Fruit fly (Drosophila melanogaster) whole organism, prepupa: Measurements from ENCODE around the gene CG33509.

Source experiments
- Blimp-1 ChIP-seq: fragments of 200-800 bp; sonication (Bioruptor generic); optimal IDR thresholded peaks from 3 replicates; lab custom pipeline; 2017; ENCODE audit warnings: missing biosample characterization, missing genetic modification characterization, mild to moderate bottlenecking, moderate library complexity, missing genetic modification reagents
- CG10631 ChIP-seq: fragments of 200-800 bp; sonication (Bioruptor generic); optimal IDR thresholded peaks from 2 replicates; lab custom pipeline; 2016; ENCODE audit warnings: missing biosample characterization, missing genetic modification characterization
- CG7368 ChIP-seq: fragments of 200-800 bp; sonication (Bioruptor generic); optimal IDR thresholded peaks from 3 replicates; lab custom pipeline; 2016; ENCODE audit warnings: missing biosample characterization, missing genetic modification characterization
- OdsH ChIP-seq: fragments of 200-800 bp; sonication (Bioruptor generic); optimal IDR thresholded peaks from 3 replicates; lab custom pipeline; 2016; ENCODE audit warnings: missing biosample characterization, missing genetic modification characterization
- Sox102F ChIP-seq: fragments of 200-800 bp; sonication (Bioruptor generic); optimal IDR thresholded peaks from 2 replicates; lab custom pipeline; 2016; ENCODE audit warnings: missing biosample characterization, mild to moderate bottlenecking, missing genetic modification characterization
- net ChIP-seq: fragments of 200-800 bp; sonication (Bioruptor generic); optimal IDR thresholded peaks from 3 replicates; lab custom pipeline; 2016; ENCODE audit warnings: missing biosample characterization, missing genetic modification characterization

DNA sequence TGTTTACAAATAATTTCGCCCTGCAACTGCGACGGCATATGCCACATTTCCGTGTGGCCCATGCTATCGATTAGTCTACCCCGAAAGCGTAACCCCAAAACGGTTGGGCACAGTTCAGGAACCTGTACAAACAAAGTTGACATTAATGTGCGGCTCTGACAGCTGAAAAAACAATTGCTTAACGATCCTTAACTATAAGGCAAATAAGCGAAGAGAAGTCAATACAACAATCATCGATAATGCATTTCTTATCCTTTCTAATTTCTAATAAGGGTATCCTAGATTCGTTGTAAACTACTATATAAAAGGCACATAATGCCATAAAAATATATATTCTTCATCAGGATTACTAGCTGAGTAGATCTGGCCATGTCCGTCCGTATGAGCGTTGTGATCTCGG lies 25.5 kb upstream of the CG33509 start:
- no peak for TF ChIP-seq Blimp-1 (GFP tag; lab: Kevin White, UChicago)
- TF ChIP-seq CG7368 (GFP tag; lab: Kevin White, UChicago), result no peak
- no peak for TF ChIP-seq CG10631 (GFP tag; lab: Kevin White, UChicago)
- no peak for TF ChIP-seq net
- no peak for TF ChIP-seq OdsH (GFP tag; lab: Kevin White, UChicago)
- no peak for TF ChIP-seq Sox102F (GFP tag; lab: Kevin White, UChicago)
